Worm (Caenorhabditis elegans) whole organism, young adult: ENCODE results near the gene C28D4.8.

Experiments used
- B0035.1 ChIP-seq: sonication (generic microtip); optimal IDR thresholded peaks from 2 replicates; lab custom pipeline; 2016; ENCODE audit warnings: missing genetic modification characterization, mild to moderate bottlenecking, missing compliant biosample characterization, missing genotype, missing genetic modification reagents
- C17E4.6 ChIP-seq: fragments of 200-800 bp; sonication (Bioruptor generic); IDR thresholded peaks from 2 replicates; pipeline ENCODE4 v1.3.6; 2022; ENCODE audit warnings: missing genetic modification reagents, missing genetic modification characterization, missing compliant biosample characterization
- D2030.7 ChIP-seq: fragments of 200-800 bp; sonication (Bioruptor generic); IDR thresholded peaks from 2 replicates; pipeline ENCODE4 v1.3.6; 2022; ENCODE audit warnings: missing genetic modification reagents, missing genetic modification characterization, missing compliant biosample characterization
- F49E8.2 ChIP-seq: sonication (generic microtip); optimal IDR thresholded peaks from 3 replicates; lab custom pipeline; 2017; ENCODE audit warnings: missing genetic modification characterization, mild to moderate bottlenecking, missing compliant biosample characterization, antibody characterized with exemption, moderate library complexity; ENCODE audit not compliant: insufficient read depth
- F55B11.4 ChIP-seq: sonication (generic microtip); optimal IDR thresholded peaks from 2 replicates; lab custom pipeline; 2016; ENCODE audit warnings: missing compliant biosample characterization, missing genetic modification characterization, borderline replicate concordance; ENCODE audit not compliant: insufficient read depth
- T07F8.4 ChIP-seq: sonication (generic microtip); optimal IDR thresholded peaks from 2 replicates; lab custom pipeline; 2016; ENCODE audit warnings: mild to moderate bottlenecking, missing genetic modification characterization, moderate library complexity, missing compliant biosample characterization
- Y53F4B.3 ChIP-seq: fragments of 200-800 bp; sonication (Bioruptor generic); IDR thresholded peaks from 2 replicates; pipeline ENCODE4 v1.3.6; 2022; ENCODE audit warnings: missing genetic modification reagents, missing genetic modification characterization, missing compliant biosample characterization
- Y53G8AR.9 ChIP-seq: fragments of 200-800 bp; sonication (Bioruptor generic); conservative IDR thresholded peaks from 2 replicates; pipeline ENCODE4 v1.3.6; 2022; ENCODE audit warnings: missing genetic modification reagents, missing genetic modification characterization, missing compliant biosample characterization
- Y95B8A.8 ChIP-seq: fragments of 200-800 bp; sonication (Bioruptor generic); IDR thresholded peaks from 2 replicates; pipeline ENCODE4 v1.3.6; 2022; ENCODE audit warnings: missing genetic modification reagents, missing genetic modification characterization, missing compliant biosample characterization
- athp-1 ChIP-seq: sonication (generic microtip); optimal IDR thresholded peaks from 2 replicates; lab custom pipeline; 2017; ENCODE audit warnings: mild to moderate bottlenecking, missing genetic modification characterization, missing compliant biosample characterization
- attf-3 ChIP-seq: fragments of 200-800 bp; sonication (Bioruptor generic); conservative IDR thresholded peaks from 2 replicates; pipeline ENCODE4 v1.3.6; 2022; ENCODE audit warnings: missing genetic modification reagents, missing genetic modification characterization, missing compliant biosample characterization
- attf-5 ChIP-seq: fragments of 200-800 bp; sonication (Bioruptor generic); optimal IDR thresholded peaks from 2 replicates; lab custom pipeline; 2018; ENCODE audit warnings: mild to moderate bottlenecking, missing genetic modification characterization, missing compliant biosample characterization
- attf-6 ChIP-seq: fragments of 200-800 bp; sonication (Bioruptor generic); IDR thresholded peaks from 2 replicates; pipeline ENCODE4 v1.3.6; 2022; ENCODE audit warnings: missing genetic modification reagents, missing genetic modification characterization, missing compliant biosample characterization
- ccch-3 ChIP-seq: fragments of 200-800 bp; sonication (Bioruptor generic); optimal IDR thresholded peaks from 2 replicates; lab custom pipeline; 2018; ENCODE audit warnings: mild to moderate bottlenecking, missing genetic modification characterization, missing compliant biosample characterization
- ceh-27 ChIP-seq: fragments of 200-800 bp; sonication (Bioruptor generic); optimal IDR thresholded peaks from 2 replicates; lab custom pipeline; 2018; ENCODE audit warnings: mild to moderate bottlenecking, missing genetic modification characterization, moderate library complexity, missing compliant biosample characterization
- ceh-79 ChIP-seq: sonication (generic microtip); optimal IDR thresholded peaks from 2 replicates; lab custom pipeline; 2017; ENCODE audit warnings: mild to moderate bottlenecking, missing genetic modification characterization, missing compliant biosample characterization
- chd-7 ChIP-seq: sonication (generic microtip); optimal IDR thresholded peaks from 2 replicates; lab custom pipeline; 2016; ENCODE audit warnings: mild to moderate bottlenecking, missing genetic modification characterization, moderate library complexity, missing compliant biosample characterization
- die-1 ChIP-seq: sonication (generic microtip); optimal IDR thresholded peaks from 2 replicates; lab custom pipeline; 2016; ENCODE audit warnings: missing genotype, mild to moderate bottlenecking, missing genetic modification characterization, missing compliant biosample characterization
- egl-18 ChIP-seq: fragments of 200-800 bp; sonication (Bioruptor generic); IDR thresholded peaks from 2 replicates; pipeline ENCODE4 v1.3.6; 2022; ENCODE audit warnings: missing genetic modification reagents, missing genetic modification characterization, missing compliant biosample characterization
- ekl-4 ChIP-seq: fragments of 200-800 bp; sonication (Bioruptor generic); IDR thresholded peaks from 2 replicates; pipeline ENCODE4 v1.3.6; 2022; ENCODE audit warnings: missing genetic modification reagents, missing genetic modification characterization, missing compliant biosample characterization
- him-1 ChIP-seq: sonication (generic microtip); optimal IDR thresholded peaks from 2 replicates; lab custom pipeline; 2016; ENCODE audit warnings: missing genotype, missing genetic modification reagents, missing genetic modification characterization, missing compliant biosample characterization
- hlh-12 ChIP-seq: sonication (generic microtip); optimal IDR thresholded peaks from 2 replicates; lab custom pipeline; 2016; ENCODE audit warnings: missing genetic modification characterization, missing compliant biosample characterization
- hlh-26 ChIP-seq: fragments of 200-800 bp; sonication (Bioruptor generic); conservative IDR thresholded peaks from 2 replicates; pipeline ENCODE4 v1.3.6; 2022; ENCODE audit warnings: missing genetic modification reagents, missing genetic modification characterization, missing compliant biosample characterization
- hmg-1.2 ChIP-seq: fragments of 200-800 bp; sonication (Bioruptor generic); IDR thresholded peaks from 2 replicates; pipeline ENCODE4 v1.3.6; 2022; ENCODE audit warnings: missing genetic modification reagents, missing genetic modification characterization, missing compliant biosample characterization
- hmg-20 ChIP-seq: fragments of 200-800 bp; sonication (Bioruptor generic); IDR thresholded peaks from 2 replicates; pipeline ENCODE4 v1.3.6; 2022; ENCODE audit warnings: missing genetic modification reagents, missing genetic modification characterization, missing compliant biosample characterization
- lag-1 ChIP-seq: fragments of 200-800 bp; sonication (Bioruptor generic); IDR thresholded peaks from 2 replicates; pipeline ENCODE4 v1.3.6; 2022; ENCODE audit warnings: missing genetic modification reagents, missing genetic modification characterization, missing compliant biosample characterization
- lin-35 ChIP-seq, 3 experiments: fragments of 150-350 bp in 2 of 3; sonication (generic microtip) in 1 of 3; optimal IDR thresholded peaks; 2 replicates each; lab custom pipeline; 2014 to 2018; ENCODE audit warnings: missing biosample characterization in 3 of 3, missing genetic modification characterization in 3 of 3, missing genetic modification reagents in 3 of 3
- lin-54 ChIP-seq: fragments of 200-800 bp; sonication (Bioruptor generic); optimal IDR thresholded peaks from 2 replicates; lab custom pipeline; 2018; ENCODE audit warnings: mild to moderate bottlenecking, missing genetic modification characterization, missing compliant biosample characterization
- lir-1 ChIP-seq: fragments of 200-800 bp; sonication (Bioruptor generic); conservative IDR thresholded peaks from 2 replicates; pipeline ENCODE4 v1.3.6; 2022; ENCODE audit warnings: missing genetic modification reagents, missing genetic modification characterization, missing compliant biosample characterization
- lsl-1 ChIP-seq: fragments of 200-800 bp; sonication (Bioruptor generic); optimal IDR thresholded peaks from 2 replicates; lab custom pipeline; 2018; ENCODE audit warnings: mild to moderate bottlenecking, missing genetic modification characterization, moderate library complexity, missing compliant biosample characterization
- madf-10 ChIP-seq: sonication (generic microtip); optimal IDR thresholded peaks from 2 replicates; lab custom pipeline; 2016; ENCODE audit warnings: mild to moderate bottlenecking, missing genetic modification characterization, missing compliant biosample characterization
- madf-3 ChIP-seq: fragments of 200-800 bp; sonication (Bioruptor generic); IDR thresholded peaks from 2 replicates; pipeline ENCODE4 v1.3.6; 2022; ENCODE audit warnings: missing genetic modification reagents, missing genetic modification characterization, missing compliant biosample characterization
- mes-4 ChIP-seq: sonication (generic microtip); optimal IDR thresholded peaks from 2 replicates; lab custom pipeline; 2016; ENCODE audit warnings: missing genotype, missing genetic modification characterization, missing compliant biosample characterization
- nhr-120 ChIP-seq: fragments of 200-800 bp; sonication (Bioruptor generic); IDR thresholded peaks from 2 replicates; pipeline ENCODE4 v1.3.6; 2022; ENCODE audit warnings: missing genetic modification characterization, missing compliant biosample characterization
- nhr-179 ChIP-seq: sonication (generic microtip); optimal IDR thresholded peaks from 2 replicates; lab custom pipeline; 2016; ENCODE audit warnings: mild to moderate bottlenecking, missing genetic modification characterization, missing compliant biosample characterization
- nhr-27 ChIP-seq: fragments of 200-800 bp; sonication (Bioruptor generic); optimal IDR thresholded peaks from 2 replicates; lab custom pipeline; 2018; ENCODE audit warnings: mild to moderate bottlenecking, missing genetic modification characterization, moderate library complexity, missing compliant biosample characterization
- nhr-90 ChIP-seq: sonication (generic microtip); optimal IDR thresholded peaks from 2 replicates; lab custom pipeline; 2016; ENCODE audit warnings: missing genotype, mild to moderate bottlenecking, missing genetic modification characterization, missing compliant biosample characterization
- rec-8 ChIP-seq, 2 experiments: sonication (generic microtip); optimal IDR thresholded peaks; 2 replicates each; lab custom pipeline; 2016; ENCODE audit warnings: mild to moderate bottlenecking in 2 of 2, missing genetic modification characterization in 2 of 2, missing genetic modification reagents in 2 of 2, missing genotype in 2 of 2, missing biosample characterization in 1 of 2, missing compliant biosample characterization in 1 of 2, moderate library complexity in 1 of 2
- rpc-1 ChIP-seq, 2 experiments: fragments of 150-350 bp in 1 of 2; sonication (generic microtip) in 1 of 2; optimal IDR thresholded peaks; 2 replicates each; lab custom pipeline; 2014 to 2018; ENCODE audit warnings: missing biosample characterization in 1 of 2, missing genetic modification characterization in 1 of 2, missing genetic modification reagents in 1 of 2, missing genotype in 1 of 2
- sdz-38 ChIP-seq: sonication (generic microtip); optimal IDR thresholded peaks from 2 replicates; lab custom pipeline; 2016; ENCODE audit warnings: missing genotype, missing genetic modification characterization, missing compliant biosample characterization
- snpc-1.3 ChIP-seq: sonication (generic microtip); optimal IDR thresholded peaks from 2 replicates; lab custom pipeline; 2017; ENCODE audit warnings: missing genetic modification characterization, mild to moderate bottlenecking, missing compliant biosample characterization, antibody characterized with exemption, moderate library complexity, missing genotype, missing genetic modification reagents; ENCODE audit not compliant: insufficient read depth
- snpc-4 ChIP-seq, 5 experiments: fragments of 150-350 bp in 1 of 5; sonication (generic microtip) in 4 of 5; optimal IDR thresholded peaks; 2 replicates each; lab custom pipeline; 2014 to 2018; ENCODE audit warnings: missing genetic modification characterization in 5 of 5, missing biosample characterization in 3 of 5, antibody characterized with exemption in 2 of 5, mild to moderate bottlenecking in 2 of 5, missing compliant biosample characterization in 2 of 5, missing genotype in 2 of 5, moderate library complexity in 2 of 5, missing genetic modification reagents in 1 of 5
- tlf-1 ChIP-seq: fragments of 200-800 bp; sonication (Bioruptor generic); optimal IDR thresholded peaks from 2 replicates; lab custom pipeline; 2018; ENCODE audit warnings: mild to moderate bottlenecking, missing genetic modification characterization, missing compliant biosample characterization

C28D4.8 gene

DNA sequence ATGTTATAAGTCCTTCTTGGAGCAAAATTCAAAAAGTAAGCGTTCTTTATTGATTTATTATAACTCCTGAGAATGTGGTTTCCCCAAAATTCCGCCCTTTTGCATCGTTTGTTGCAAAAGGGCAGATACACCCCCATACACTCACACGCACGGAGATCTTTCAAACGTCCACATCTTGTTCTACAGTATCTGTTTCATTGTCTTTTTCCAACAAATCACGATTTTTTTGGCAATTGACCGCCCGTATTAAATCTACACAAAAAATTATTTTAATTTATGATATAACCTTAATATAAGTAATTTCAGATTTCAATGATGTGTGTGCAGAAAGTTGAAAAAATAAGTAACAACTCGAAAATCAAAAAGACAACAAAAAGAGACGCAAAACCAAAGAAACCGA is 41.3 kb upstream of the C28D4.8 start, which contains the start of gene T13F2.4:
TSS of gene T13F2.4 (plus strand) at position 301 of the 400 bp plus-strand sequence.
- no peak for TF ChIP-seq nhr-90
- TF ChIP-seq hmg-1.2 (GFP tag; lab: Robert Waterston, UW), result no peak
- no peak for TF ChIP-seq egl-18 (GFP tag; lab: Robert Waterston, UW)
- TF ChIP-seq, all 124 proteins: peak for 0

DNA sequence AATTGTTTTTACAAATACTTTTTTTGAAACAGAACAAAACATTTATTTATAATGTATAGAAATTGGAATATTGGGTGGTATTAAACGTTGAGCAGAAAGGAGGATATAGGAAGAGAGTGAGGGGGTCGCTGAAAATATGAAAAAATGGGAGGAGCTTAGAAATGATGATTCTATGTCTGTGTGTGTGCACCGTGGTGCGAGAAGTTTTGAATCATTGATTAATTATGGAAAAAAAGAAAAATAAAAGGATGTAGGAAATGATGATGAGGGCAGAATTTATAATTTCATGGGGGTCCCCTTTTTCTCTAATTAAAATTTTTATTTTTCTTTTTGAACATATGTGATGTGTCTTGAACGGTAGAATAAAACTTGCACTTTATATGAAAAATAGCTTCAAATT is 36.4 kb upstream of the C28D4.8 start, which contains the start of gene sre-4:
TSS of gene sre-4 (minus strand) at position 101 of the 400 bp plus-strand sequence.
- TF ChIP-seq rpc-1 (optimal IDR thresholded peaks at IDR 0.05; lab: Kevin White, UChicago) (no peak), rpc-1 (tag; optimal IDR thresholded peaks at IDR 0.05; lab: Kevin White, UChicago) (no peak), D2030.7 (no peak), F49E8.2 (tag; lab: Kevin White, UChicago) (no peak), nhr-179 (tag; lab: Kevin White, UChicago) (no peak), lin-54 (no peak), B0035.1 (no peak), him-1 (tag; lab: Kevin White, UChicago) (no peak), T07F8.4 (tag; lab: Kevin White, UChicago) (no peak), Y53G8AR.9 (GFP tag; lab: Robert Waterston, UW) (no peak), madf-3 (GFP tag; lab: Robert Waterston, UW) (no peak), ekl-4 (GFP tag; lab: Robert Waterston, UW) (no peak), lsl-1 (GFP tag; lab: Kevin White, UChicago) (no peak), hlh-12 (no peak), ceh-27 (GFP tag; lab: Kevin White, UChicago) (no peak), Y53F4B.3 (GFP tag; lab: Robert Waterston, UW) (no peak), chd-7 (no peak)

DNA sequence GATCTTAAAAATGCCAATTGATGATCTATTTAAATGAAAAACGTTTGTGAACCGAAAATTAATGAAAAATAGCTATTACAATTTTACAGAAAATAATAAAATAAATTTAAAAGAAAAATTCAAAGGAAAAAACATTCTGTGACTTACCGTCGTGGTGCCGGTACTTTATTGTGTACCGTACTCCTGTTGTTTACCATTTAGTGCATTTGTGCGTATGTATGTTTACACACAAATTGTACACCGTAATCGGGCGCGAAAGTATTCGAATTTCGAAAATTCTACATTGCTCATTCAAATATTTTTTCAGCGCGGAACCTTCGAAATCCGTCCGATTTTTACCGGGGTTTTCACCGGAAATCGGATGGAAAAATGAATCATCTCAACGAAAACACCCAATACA is 29.8 kb upstream of the C28D4.8 start, which contains the start of gene T13F2.6:
TSS of gene T13F2.6 (plus strand) at position 306 of the 400 bp plus-strand sequence.
- TF ChIP-seq Y95B8A.8 (GFP tag; lab: Robert Waterston, UW), result peak; percentile 75
- TF ChIP-seq lag-1 (GFP tag; lab: Robert Waterston, UW), result no peak
- peak in 1 of 3 experiments; percentile 51 for TF ChIP-seq lin-35 (GFP tag; optimal IDR thresholded peaks at IDR 0.05; lab: Kevin White, UChicago)
- TF ChIP-seq nhr-179 (tag; lab: Kevin White, UChicago), result no peak
- TF ChIP-seq ekl-4 (GFP tag; lab: Robert Waterston, UW), result peak; percentile 86
- TF ChIP-seq attf-3, result peak; percentile 65
- TF ChIP-seq tlf-1 (GFP tag; lab: Kevin White, UChicago), result peak; percentile 83
- TF ChIP-seq nhr-120 (GFP tag; lab: Robert Waterston, UW), result no peak
- no peak; the same call in 1 of the 2 replicates for TF ChIP-seq lir-1
- no peak for TF ChIP-seq die-1 (tag; lab: Kevin White, UChicago)
- TF ChIP-seq attf-6 (GFP tag; lab: Robert Waterston, UW), result peak; percentile 77
- no peak for TF ChIP-seq ccch-3
- no peak for TF ChIP-seq attf-5 (GFP tag; lab: Kevin White, UChicago)
- peak; percentile 74 for TF ChIP-seq snpc-4 (GFP tag; optimal IDR thresholded peaks at IDR 0.05; lab: Kevin White, UChicago)
- TF ChIP-seq snpc-4 (tag; optimal IDR thresholded peaks at IDR 0.05; lab: Kevin White, UChicago), result peak; percentile 9 to 83 (median 62)
- TF ChIP-seq mes-4, result no peak
- TF ChIP-seq hlh-26 (GFP tag; lab: Robert Waterston, UW), result no peak
- TF ChIP-seq madf-10, result no peak
- no peak for TF ChIP-seq hmg-20 (GFP tag; lab: Robert Waterston, UW)
- peak; percentile 91 for TF ChIP-seq snpc-1.3 (tag; lab: Kevin White, UChicago)
- peak; percentile 15; the same call in 1 of the 2 replicates for TF ChIP-seq C17E4.6 (GFP tag; lab: Robert Waterston, UW)
- no peak for TF ChIP-seq sdz-38 (tag; lab: Kevin White, UChicago)
- TF ChIP-seq nhr-90, result no peak
- TF ChIP-seq madf-3 (GFP tag; lab: Robert Waterston, UW), result peak; percentile 86
- TF ChIP-seq ceh-79 (tag; lab: Kevin White, UChicago), result no peak
- TF ChIP-seq F55B11.4 (tag; lab: Kevin White, UChicago), result no peak
- TF ChIP-seq B0035.1, result no peak
- no peak for TF ChIP-seq rec-8 (tag; optimal IDR thresholded peaks at IDR 0.05; lab: Kevin White, UChicago)
- no peak for TF ChIP-seq rpc-1 (optimal IDR thresholded peaks at IDR 0.05; lab: Kevin White, UChicago)
- no peak for TF ChIP-seq rpc-1 (tag; optimal IDR thresholded peaks at IDR 0.05; lab: Kevin White, UChicago)
- peak; percentile 65 for TF ChIP-seq athp-1 (tag; lab: Kevin White, UChicago)
- no peak for TF ChIP-seq nhr-27 (tag; lab: Kevin White, UChicago)
